Worm (Caenorhabditis elegans): ENCODE measurements around the gene str-71.

- TF ChIP-seq fos-1 (tag; optimal IDR thresholded peaks at IDR 0.05), result no peak
- peak; percentile 54 for TF ChIP-seq pqm-1 (tag; optimal IDR thresholded peaks at IDR 0.05)
- no peak for TF ChIP-seq nhr-77 (tag; optimal IDR thresholded peaks at IDR 0.05)
- no peak for TF ChIP-seq snpc-4 (tag; optimal IDR thresholded peaks at IDR 0.05)
Observed at ce11 chrV:15478597-15478996, 19.6 kb upstream of the str-71 start, which contains the start of gene C06B8.2.

All from whole organism, L3 larva.